Fruit fly (Drosophila melanogaster): ENCODE results near the gene CG31797.

CG31797 gene

DNA sequence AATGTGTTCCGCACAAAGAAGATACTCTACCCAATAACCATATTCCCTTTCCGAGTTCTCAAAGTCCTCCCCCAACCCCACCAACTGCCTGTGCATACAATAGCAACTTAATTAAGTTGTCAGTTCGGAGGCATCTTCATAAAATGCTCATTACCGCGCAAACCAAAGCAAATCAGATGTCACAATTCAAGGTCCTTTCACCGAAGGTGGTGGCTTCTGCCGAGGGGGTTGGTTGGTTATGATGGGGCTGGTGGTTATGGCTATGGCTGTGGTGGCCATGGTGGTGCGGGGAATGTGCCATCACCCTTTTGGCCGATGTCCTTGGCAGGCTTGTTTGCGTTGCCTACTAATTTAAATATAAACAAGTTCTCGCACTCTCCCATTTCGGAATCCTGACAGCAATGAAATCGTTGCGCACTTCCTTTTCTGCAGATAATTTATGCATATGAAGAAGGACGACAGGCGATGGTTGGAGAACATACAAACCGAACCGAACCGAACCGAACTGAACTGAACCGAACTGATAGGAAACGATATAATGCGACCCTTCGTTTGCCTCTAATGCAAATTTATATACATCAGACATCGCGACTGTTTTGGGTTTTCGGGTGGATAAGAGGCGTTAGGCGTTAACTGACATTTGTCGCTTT lies 26.3 kb downstream of the CG31797 start:
- TF ChIP-seq CG9948 (tag; optimal IDR thresholded peaks at IDR 0.05) (no peak), CG10348 (GFP tag; IDR thresholded peaks at IDR 0.05) (no peak), Pif1A (GFP tag; optimal IDR thresholded peaks at IDR 0.05) (no peak), CG4496 (GFP tag; IDR thresholded peaks at IDR 0.05) (no peak), CG32121 (GFP tag; IDR thresholded peaks at IDR 0.05) (no peak), CG12605 (GFP tag; IDR thresholded peaks at IDR 0.05) (no peak), CG13204 (GFP tag; optimal IDR thresholded peaks at IDR 0.05) (no peak), gl (tag; optimal IDR thresholded peaks at IDR 0.05) (no peak), EcR (GFP tag; optimal IDR thresholded peaks at IDR 0.05) (no peak), CG34367 (tag; optimal IDR thresholded peaks at IDR 0.05) (no peak)

DNA sequence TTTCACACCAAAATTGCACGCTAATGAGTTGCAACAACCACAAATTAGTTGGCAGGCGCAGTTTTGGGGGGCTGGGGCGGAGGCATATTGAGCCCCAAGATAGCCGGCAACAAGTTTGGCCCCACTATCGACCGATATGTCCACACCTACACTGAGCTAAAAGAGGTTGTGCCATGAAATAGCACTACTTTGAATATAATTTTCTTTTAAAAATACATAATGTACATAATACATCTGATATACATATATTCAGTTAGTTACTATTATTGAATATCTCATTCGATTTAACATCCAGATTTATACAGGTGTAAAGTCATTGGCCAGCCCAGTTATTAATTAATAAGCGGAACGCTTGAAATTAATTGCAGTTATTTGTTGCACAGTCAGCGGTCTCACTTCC lies 26.9 kb downstream of the CG31797 start:
- TF ChIP-seq D1 (tag; optimal IDR thresholded peaks at IDR 0.05) (no peak), CG4496 (GFP tag; IDR thresholded peaks at IDR 0.05) (peak; percentile 66; the same call in 2 of the 3 replicates), CG10348 (GFP tag; IDR thresholded peaks at IDR 0.05) (no peak), CG8159 (tag; optimal IDR thresholded peaks at IDR 0.05) (peak; percentile 17), CG32121 (GFP tag; IDR thresholded peaks at IDR 0.05) (peak; percentile 77), rn (GFP tag; IDR thresholded peaks at IDR 0.05) (no peak), CG14655 (GFP tag; optimal IDR thresholded peaks at IDR 0.05) (peak; percentile 48), CG13204 (GFP tag; optimal IDR thresholded peaks at IDR 0.05) (no peak), CG34367 (tag; optimal IDR thresholded peaks at IDR 0.05) (no peak), Pif1B (GFP tag; optimal IDR thresholded peaks at IDR 0.05) (no peak), CG12605 (GFP tag; IDR thresholded peaks at IDR 0.05) (peak; percentile 58; the same call in 1 of the 2 replicates), CG15710 (tag; optimal IDR thresholded peaks at IDR 0.05) (no peak), gl (tag; optimal IDR thresholded peaks at IDR 0.05) (no peak), CG17806 (tag; optimal IDR thresholded peaks at IDR 0.05) (peak; percentile 0), fd96Ca (GFP tag; IDR thresholded peaks at IDR 0.05) (peak; percentile 49; the same call in 1 of the 3 replicates), EcR (GFP tag; optimal IDR thresholded peaks at IDR 0.05) (no peak), Ets98B (GFP tag; IDR thresholded peaks at IDR 0.05) (peak; percentile 73), CG8301 (tag; optimal IDR thresholded peaks at IDR 0.05) (peak; percentile 53), Pif1A (GFP tag; optimal IDR thresholded peaks at IDR 0.05) (no peak), Snoo (tag; optimal IDR thresholded peaks at IDR 0.05) (no peak), CG9948 (tag; optimal IDR thresholded peaks at IDR 0.05) (no peak)

DNA sequence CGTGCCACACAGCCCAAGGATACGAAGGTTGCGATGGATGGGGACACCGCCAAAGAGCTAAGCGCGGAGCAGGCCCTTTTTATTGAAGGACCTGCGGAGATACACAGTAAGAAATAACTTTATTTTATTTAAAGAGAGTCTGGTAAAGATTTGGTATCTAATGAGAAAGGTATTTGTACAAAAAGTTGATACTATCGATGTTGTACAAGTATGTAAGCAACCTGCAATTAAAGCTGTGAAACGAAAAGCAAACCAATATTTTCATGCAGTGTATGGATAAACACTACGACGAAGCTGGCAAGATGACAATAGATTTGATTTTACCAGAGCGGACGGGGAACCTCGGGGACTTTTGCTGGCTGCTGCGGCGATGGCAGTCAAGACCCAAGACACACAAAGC lies 28.7 kb downstream of the CG31797 start:
- TF ChIP-seq CG15710 (tag; optimal IDR thresholded peaks at IDR 0.05) (no peak), CG14655 (GFP tag; optimal IDR thresholded peaks at IDR 0.05) (no peak), Pif1B (GFP tag; optimal IDR thresholded peaks at IDR 0.05) (no peak), CG13204 (GFP tag; optimal IDR thresholded peaks at IDR 0.05) (no peak), EcR (GFP tag; optimal IDR thresholded peaks at IDR 0.05) (no peak)

DNA sequence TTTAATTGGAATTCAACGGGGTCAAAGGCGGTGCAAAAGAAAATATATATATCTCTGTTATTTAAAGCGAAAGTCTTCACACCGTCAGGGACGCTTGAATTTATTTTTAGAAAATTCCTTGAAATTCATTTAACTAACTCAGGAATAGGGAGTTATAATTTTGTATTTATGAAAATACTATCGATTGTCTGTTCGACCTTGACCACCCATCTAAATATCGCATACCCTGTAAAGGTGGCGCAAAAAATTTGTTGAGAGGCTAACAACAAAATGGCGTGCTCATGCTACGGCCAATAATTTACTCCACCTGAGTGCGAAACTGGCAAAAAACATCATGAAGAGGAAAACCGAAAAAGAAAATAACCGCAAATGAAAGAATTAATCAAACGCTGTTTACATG lies 31.5 kb downstream of the CG31797 start:
- TF ChIP-seq gl (tag; optimal IDR thresholded peaks at IDR 0.05) (no peak), CG17806 (tag; optimal IDR thresholded peaks at IDR 0.05) (no peak), Pif1B (GFP tag; optimal IDR thresholded peaks at IDR 0.05) (no peak)

DNA sequence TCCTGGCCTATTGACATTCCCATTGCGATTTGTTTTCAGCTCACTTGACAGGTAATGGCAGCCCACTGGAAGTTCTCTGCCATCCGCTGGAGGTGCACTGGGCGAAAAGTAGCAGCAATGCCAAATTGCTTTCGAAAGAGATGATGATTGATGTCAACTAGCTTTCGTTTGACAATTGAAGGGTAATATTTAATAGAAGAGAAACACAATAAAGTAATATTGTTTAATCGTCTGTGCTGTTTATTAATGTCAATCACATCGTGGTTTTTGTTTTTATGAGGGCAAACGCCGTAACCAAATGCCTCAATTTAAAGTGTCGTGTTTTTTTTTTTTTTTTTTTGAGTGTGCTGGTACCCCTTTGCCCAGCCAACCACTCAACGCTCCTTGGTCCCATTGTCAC lies 33.0 kb downstream of the CG31797 start:
- TF ChIP-seq CG32121 (GFP tag; IDR thresholded peaks at IDR 0.05) (no peak), Pif1B (GFP tag; optimal IDR thresholded peaks at IDR 0.05) (no peak), CG14655 (GFP tag; optimal IDR thresholded peaks at IDR 0.05) (peak; percentile 30), CG8159 (tag; optimal IDR thresholded peaks at IDR 0.05) (peak; percentile 51), D1 (tag; optimal IDR thresholded peaks at IDR 0.05) (no peak), fd96Ca (GFP tag; IDR thresholded peaks at IDR 0.05) (no peak), CG17806 (tag; optimal IDR thresholded peaks at IDR 0.05) (peak; percentile 32), gl (tag; optimal IDR thresholded peaks at IDR 0.05) (no peak), CG4496 (GFP tag; IDR thresholded peaks at IDR 0.05) (no peak), CG13204 (GFP tag; optimal IDR thresholded peaks at IDR 0.05) (no peak), CG9948 (tag; optimal IDR thresholded peaks at IDR 0.05) (peak; percentile 41), CG10348 (GFP tag; IDR thresholded peaks at IDR 0.05) (no peak), Ets98B (GFP tag; IDR thresholded peaks at IDR 0.05) (no peak), Pif1A (GFP tag; optimal IDR thresholded peaks at IDR 0.05) (no peak), CG12605 (GFP tag; IDR thresholded peaks at IDR 0.05) (no peak), Snoo (tag; optimal IDR thresholded peaks at IDR 0.05) (no peak), CG34367 (tag; optimal IDR thresholded peaks at IDR 0.05) (peak; percentile 21), CG8301 (tag; optimal IDR thresholded peaks at IDR 0.05) (no peak), EcR (GFP tag; optimal IDR thresholded peaks at IDR 0.05) (no peak), rn (GFP tag; IDR thresholded peaks at IDR 0.05) (no peak), CG15710 (tag; optimal IDR thresholded peaks at IDR 0.05) (peak; percentile 32)

DNA sequence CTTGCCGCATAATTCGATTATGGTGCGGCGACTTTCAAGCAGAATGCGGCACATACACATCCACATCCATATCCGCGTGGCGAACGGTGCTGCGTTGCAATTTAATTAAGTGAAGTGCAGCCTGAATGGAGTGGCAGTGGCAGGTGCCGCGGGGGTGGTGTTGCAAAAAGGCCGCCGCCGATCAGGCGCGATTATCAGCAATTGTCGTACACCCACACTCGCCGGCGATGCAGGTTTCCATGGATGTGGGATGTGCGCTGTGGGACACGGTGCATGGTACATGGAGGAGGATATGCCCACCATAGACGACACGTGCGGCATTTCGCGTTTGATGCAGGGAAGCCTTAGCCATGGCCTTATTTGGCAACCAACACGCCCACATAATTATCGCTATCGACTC lies 34.4 kb downstream of the CG31797 start:
- TF ChIP-seq CG17806 (tag; optimal IDR thresholded peaks at IDR 0.05): no peak
- peak; percentile 52; the same call in 2 of the 3 replicates for TF ChIP-seq CG4496 (GFP tag; IDR thresholded peaks at IDR 0.05)

All from whole organism, pupa.